Worm (Caenorhabditis elegans): ENCODE data around the gene aat-1.

The aat-1 gene

ce11 chrIV:9647789-9648361 lies 46.4 kb upstream of the aat-1 start, which contains the start of gene amph-1 (continued):
- no peak for TF ChIP-seq skn-1 (tag; optimal IDR thresholded peaks at IDR 0.05)
- peak; percentile 21 for TF ChIP-seq nhr-25 (tag; optimal IDR thresholded peaks at IDR 0.05)
- no peak for TF ChIP-seq lsy-12 (tag; optimal IDR thresholded peaks at IDR 0.05)
- no peak for TF ChIP-seq unc-39 (tag; optimal IDR thresholded peaks at IDR 0.05)
- no peak for TF ChIP-seq snpc-4 (tag; optimal IDR thresholded peaks at IDR 0.05)
- no peak for TF ChIP-seq ztf-4 (tag; optimal IDR thresholded peaks at IDR 0.05)
- TF ChIP-seq nhr-43 (tag; optimal IDR thresholded peaks at IDR 0.05; ENCODE audit: poor library complexity, severe bottlenecking): no peak
- no peak for TF ChIP-seq nhr-11 (tag; optimal IDR thresholded peaks at IDR 0.05)
- TF ChIP-seq elt-2 (tag; optimal IDR thresholded peaks at IDR 0.05): peak; percentile 45
- TF ChIP-seq eor-1 (tag; optimal IDR thresholded peaks at IDR 0.05): no peak

- TF ChIP-seq nhr-23 (tag; optimal IDR thresholded peaks at IDR 0.05) (no peak), nfya-1 (tag; optimal IDR thresholded peaks at IDR 0.05; ENCODE audit: insufficient read depth) (no peak), mml-1 (tag; optimal IDR thresholded peaks at IDR 0.05) (no peak), hmg-11 (tag; optimal IDR thresholded peaks at IDR 0.05) (no peak), ztf-4 (tag; optimal IDR thresholded peaks at IDR 0.05) (no peak)
Observed at ce11 chrIV:9643188-9643587, 41.7 kb upstream of the aat-1 start, which contains the start of gene degl-2. Gene degl-2 (plus strand): TSS chrIV:9643488.

DNA sequence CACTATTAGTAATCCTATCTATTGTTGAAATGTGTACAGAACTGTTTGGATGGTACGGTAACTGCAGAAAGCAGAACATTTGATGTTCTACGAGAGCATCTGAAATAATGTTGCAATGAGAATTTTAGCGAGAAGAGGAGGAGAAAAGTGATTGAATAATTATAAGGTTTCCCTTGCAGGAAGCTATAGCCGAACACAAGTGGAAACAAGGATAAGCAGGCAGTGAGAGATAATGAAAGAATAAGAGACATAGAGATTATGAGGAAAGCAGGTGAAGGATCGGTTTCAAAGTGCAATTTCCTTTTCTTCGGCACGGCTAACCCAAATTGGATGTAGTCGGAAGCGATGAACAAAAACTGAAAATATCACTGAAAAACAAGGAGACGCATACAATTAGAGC lies 40.4 kb upstream of the aat-1 start, which contains the start of gene del-2:
Gene del-2, minus strand, starts transcription at position 101 of the 400 bp plus-strand sequence.
- TF ChIP-seq lin-15B (tag; optimal IDR thresholded peaks at IDR 0.05) (no peak), ama-1 (optimal IDR thresholded peaks at IDR 0.05) (no peak), nhr-25 (tag; optimal IDR thresholded peaks at IDR 0.05) (no peak), nhr-28 (tag; optimal IDR thresholded peaks at IDR 0.05) (no peak), elt-1 (tag; optimal IDR thresholded peaks at IDR 0.05) (no peak), nhr-76 (tag; optimal IDR thresholded peaks at IDR 0.05) (no peak), jun-1 (tag; optimal IDR thresholded peaks at IDR 0.05) (no peak), elt-3 (tag; optimal IDR thresholded peaks at IDR 0.05) (no peak), aly-2 (tag; optimal IDR thresholded peaks at IDR 0.05) (no peak), unc-39 (tag; optimal IDR thresholded peaks at IDR 0.05) (no peak), nhr-11 (tag; optimal IDR thresholded peaks at IDR 0.05) (no peak), fos-1 (tag; optimal IDR thresholded peaks at IDR 0.05) (no peak), mml-1 (tag; optimal IDR thresholded peaks at IDR 0.05) (no peak), ceh-9 (tag; optimal IDR thresholded peaks at IDR 0.05) (no peak), daf-12 (tag; optimal IDR thresholded peaks at IDR 0.05) (no peak), lsy-12 (tag; optimal IDR thresholded peaks at IDR 0.05) (no peak)

ce11 chrIV:9634848-9635247 lies 33.4 kb upstream of the aat-1 start, which contains the start of gene mca-1:
Gene mca-1 (minus strand): TSS chrIV:9634948.
- TF ChIP-seq aly-2 (tag; optimal IDR thresholded peaks at IDR 0.05): no peak
- no peak for TF ChIP-seq lsy-12 (tag; optimal IDR thresholded peaks at IDR 0.05)
- TF ChIP-seq ceh-28 (tag; optimal IDR thresholded peaks at IDR 0.05): no peak
- no peak for TF ChIP-seq ztf-11 (tag; optimal IDR thresholded peaks at IDR 0.05)
- TF ChIP-seq sea-2 (GFP tag; optimal IDR thresholded peaks at IDR 0.05): no peak
- TF ChIP-seq zag-1 (tag; optimal IDR thresholded peaks at IDR 0.05): no peak

DNA sequence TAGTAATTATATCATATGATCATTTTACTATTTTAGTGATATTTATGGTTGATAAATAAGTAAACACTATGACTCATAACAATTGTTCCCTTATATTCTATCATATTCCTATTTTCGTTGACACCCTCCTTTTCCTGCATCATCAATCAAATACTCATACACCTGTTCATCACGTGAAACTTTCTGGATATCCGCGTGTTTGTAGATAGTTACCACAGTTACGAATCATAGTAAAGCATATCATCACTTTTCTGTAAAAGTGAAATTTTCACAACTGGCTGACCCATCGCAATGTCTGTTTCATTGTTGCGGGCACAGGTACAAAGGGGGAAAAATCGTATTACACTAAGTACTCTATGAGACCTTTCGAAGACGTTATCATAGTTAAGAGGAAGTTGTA lies 32.4 kb upstream of the aat-1 start:
- TF ChIP-seq egl-5 (tag; optimal IDR thresholded peaks at IDR 0.05): no peak
- no peak for TF ChIP-seq ama-1 (optimal IDR thresholded peaks at IDR 0.05)
- TF ChIP-seq mml-1 (tag; optimal IDR thresholded peaks at IDR 0.05): no peak
- TF ChIP-seq ztf-4 (tag; optimal IDR thresholded peaks at IDR 0.05): no peak
- TF ChIP-seq elt-3 (tag; optimal IDR thresholded peaks at IDR 0.05): peak in 1 of 3 experiments; percentile 2

DNA sequence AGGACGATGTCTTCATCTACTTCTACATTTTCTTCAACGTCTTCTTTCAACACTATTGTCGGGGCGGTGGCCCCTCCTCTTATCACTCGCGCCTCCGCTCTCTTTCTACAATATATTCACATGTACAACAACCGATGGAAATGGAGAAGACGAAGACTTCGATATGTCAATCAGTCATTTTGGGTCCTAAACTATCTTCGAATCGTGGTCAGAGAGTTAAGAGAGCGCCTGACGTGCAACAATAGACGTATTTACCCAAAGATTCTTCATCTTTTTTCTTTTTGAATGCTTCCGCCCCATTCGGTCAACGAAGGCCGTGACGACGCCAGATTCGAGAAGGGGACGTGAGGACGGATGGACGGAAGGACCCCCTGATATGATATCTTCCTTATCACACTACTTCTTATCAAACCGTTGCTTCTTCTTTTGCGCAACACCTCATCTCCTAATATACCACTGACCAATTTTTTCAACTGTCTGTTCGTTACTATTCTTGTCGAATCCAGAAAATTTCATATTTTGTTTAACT lies 31.5 kb upstream of the aat-1 start:
- TF ChIP-seq ceh-9 (tag; optimal IDR thresholded peaks at IDR 0.05) (no peak), pqm-1 (tag; optimal IDR thresholded peaks at IDR 0.05) (no peak), elt-2 (tag; optimal IDR thresholded peaks at IDR 0.05) (no peak), jun-1 (tag; optimal IDR thresholded peaks at IDR 0.05) (no peak), nhr-23 (tag; optimal IDR thresholded peaks at IDR 0.05) (peak; percentile 51), nhr-12 (tag; optimal IDR thresholded peaks at IDR 0.05) (no peak), lsy-12 (tag; optimal IDR thresholded peaks at IDR 0.05) (no peak), nhr-77 (tag; optimal IDR thresholded peaks at IDR 0.05) (no peak), egl-5 (tag; optimal IDR thresholded peaks at IDR 0.05) (no peak), elt-3 (tag; optimal IDR thresholded peaks at IDR 0.05) (peak in 2 of 3 experiments; percentile 51 to 63), aly-2 (tag; optimal IDR thresholded peaks at IDR 0.05) (no peak), tbx-2 (tag; optimal IDR thresholded peaks at IDR 0.05) (no peak), mdl-1 (tag; optimal IDR thresholded peaks at IDR 0.05) (no peak), unc-39 (tag; optimal IDR thresholded peaks at IDR 0.05) (no peak), fos-1 (tag; optimal IDR thresholded peaks at IDR 0.05) (no peak), nhr-237 (tag; optimal IDR thresholded peaks at IDR 0.05) (no peak), fkh-10 (GFP tag; optimal IDR thresholded peaks at IDR 0.05) (no peak)
